Worm (Caenorhabditis elegans) whole organism, young adult: ENCODE data around the gene F58H1.6.

ENCODE experiments used
- him-1 ChIP-seq: sonication (generic microtip); optimal IDR thresholded peaks from 2 replicates; lab custom pipeline; 2016; ENCODE audit warnings: missing genotype, missing genetic modification reagents, missing genetic modification characterization, missing compliant biosample characterization
- nhr-90 ChIP-seq: sonication (generic microtip); optimal IDR thresholded peaks from 2 replicates; lab custom pipeline; 2016; ENCODE audit warnings: missing genotype, mild to moderate bottlenecking, missing genetic modification characterization, missing compliant biosample characterization
- sea-2 ChIP-seq: fragments of 200-800 bp; sonication (Bioruptor generic); IDR thresholded peaks from 2 replicates; pipeline ENCODE4 v1.3.6; 2022; ENCODE audit warnings: missing genetic modification characterization, missing compliant biosample characterization

DNA sequence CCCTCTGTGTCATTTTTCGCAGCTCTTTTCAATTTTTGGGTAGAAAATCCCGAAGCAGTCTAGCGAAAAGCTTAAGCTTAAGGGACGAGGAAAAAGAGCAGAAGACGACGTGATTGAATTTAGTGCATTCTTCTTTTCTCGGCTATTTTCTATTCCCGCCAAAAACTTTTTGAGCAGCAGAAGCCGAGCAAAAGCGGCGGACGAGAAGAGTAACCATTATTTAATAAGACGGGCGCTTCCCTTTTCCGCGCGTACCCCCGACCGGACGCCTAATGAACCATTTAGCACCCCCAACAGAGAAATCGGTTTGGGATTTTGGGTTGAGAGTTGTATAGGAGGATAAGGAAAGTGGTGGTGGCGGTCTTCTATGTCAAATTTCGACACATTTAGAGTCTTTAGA, 11.2 kb downstream of the F58H1.6 start:
- TF ChIP-seq sea-2 (GFP tag; lab: Robert Waterston, UW): no peak
- TF ChIP-seq him-1 (tag; lab: Kevin White, UChicago): no peak
- TF ChIP-seq nhr-90 (tag; lab: Kevin White, UChicago): no peak
